Worm (Caenorhabditis elegans) whole organism, early embryonic: ENCODE results near the gene dct-5.

Experiments
- B0310.2 ChIP-seq: sonication (generic microtip); optimal IDR thresholded peaks from 2 replicates; lab custom pipeline; 2016; ENCODE audit warnings: mild to moderate bottlenecking, missing genetic modification characterization, missing compliant biosample characterization
- F13C5.2 ChIP-seq: sonication (generic microtip); optimal IDR thresholded peaks from 2 replicates; lab custom pipeline; 2017; ENCODE audit warnings: mild to moderate bottlenecking, missing genetic modification characterization, inconsistent platforms, missing compliant biosample characterization
- aly-1 ChIP-seq: sonication (generic microtip); optimal IDR thresholded peaks from 2 replicates; lab custom pipeline; 2016; ENCODE audit warnings: missing genetic modification characterization, missing compliant biosample characterization
- ama-1 ChIP-seq: fragments of 150-350 bp; optimal IDR thresholded peaks from 2 replicates; lab custom pipeline; 2014
- ceh-13 ChIP-seq: fragments of 200-800 bp; sonication (Bioruptor generic); optimal IDR thresholded peaks from 2 replicates; lab custom pipeline; 2018; ENCODE audit warnings: mild to moderate bottlenecking, missing genetic modification characterization, missing compliant biosample characterization
- ceh-36 ChIP-seq: sonication (generic microtip); optimal IDR thresholded peaks from 2 replicates; lab custom pipeline; 2016; ENCODE audit warnings: missing genetic modification characterization, inconsistent platforms, missing compliant biosample characterization
- ets-7 ChIP-seq: sonication (generic microtip); optimal IDR thresholded peaks from 2 replicates; lab custom pipeline; 2016; ENCODE audit warnings: missing genotype, missing genetic modification characterization, missing compliant biosample characterization
- flt-1 ChIP-seq: fragments of 200-800 bp; sonication (Bioruptor generic); IDR thresholded peaks from 2 replicates; pipeline ENCODE4 v1.3.6; 2022; ENCODE audit warnings: missing genetic modification characterization, missing compliant biosample characterization
- hmbx-1 ChIP-seq: sonication (generic microtip); optimal IDR thresholded peaks from 2 replicates; lab custom pipeline; 2016; ENCODE audit warnings: mild to moderate bottlenecking, missing genetic modification characterization, missing compliant biosample characterization
- hmg-4 ChIP-seq: fragments of 200-800 bp; sonication (Bioruptor generic); optimal IDR thresholded peaks from 2 replicates; lab custom pipeline; 2018; ENCODE audit warnings: mild to moderate bottlenecking, missing genetic modification characterization, missing compliant biosample characterization
- hnd-1 ChIP-seq: sonication (generic microtip); optimal IDR thresholded peaks from 2 replicates; lab custom pipeline; 2016; ENCODE audit warnings: missing genetic modification characterization, missing compliant biosample characterization
- pes-1 ChIP-seq: fragments of 200-800 bp; sonication (Bioruptor generic); IDR thresholded peaks from 2 replicates; pipeline ENCODE4 v1.3.6; 2022; ENCODE audit warnings: missing genetic modification reagents, missing genetic modification characterization, missing compliant biosample characterization
- scrt-1 ChIP-seq: fragments of 200-800 bp; sonication (Bioruptor generic); IDR thresholded peaks from 2 replicates; pipeline ENCODE4 v1.3.6; 2022; ENCODE audit warnings: missing genetic modification characterization, missing compliant biosample characterization
- sea-1 ChIP-seq: fragments of 200-800 bp; sonication (Bioruptor generic); conservative IDR thresholded peaks from 2 replicates; pipeline ENCODE4 v1.3.6; 2022; ENCODE audit warnings: missing genetic modification characterization, missing compliant biosample characterization
- tbx-11 ChIP-seq: fragments of 200-800 bp; sonication (Bioruptor generic); IDR thresholded peaks from 2 replicates; pipeline ENCODE4 v1.3.6; 2022; ENCODE audit warnings: missing genetic modification characterization, missing compliant biosample characterization
- tra-4 ChIP-seq: sonication (generic microtip); optimal IDR thresholded peaks from 2 replicates; lab custom pipeline; 2017; ENCODE audit warnings: missing genetic modification characterization, missing compliant biosample characterization

dct-5 gene

DNA sequence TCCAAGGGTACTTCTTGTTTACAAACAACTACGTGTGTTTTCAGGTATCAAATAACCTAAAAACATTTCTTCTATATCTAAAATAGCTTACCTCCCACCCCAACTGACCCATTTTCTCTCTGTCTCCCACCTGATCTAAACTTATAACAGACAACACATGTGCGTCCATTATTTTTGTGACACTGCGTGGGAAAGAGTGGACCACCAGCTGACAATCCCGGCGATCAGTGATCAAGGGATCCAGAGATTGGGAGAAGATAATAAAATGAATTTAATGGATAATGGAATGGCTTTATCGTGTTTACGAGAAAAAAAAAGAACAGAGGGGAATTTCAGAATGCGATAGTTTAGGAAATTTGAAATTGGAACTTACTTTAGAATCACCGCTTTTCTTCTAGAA, 12.5 kb upstream of the dct-5 start:
- TF ChIP-seq tra-4 (tag; lab: Kevin White, UChicago), result no peak
- no peak for TF ChIP-seq B0310.2
- no peak for TF ChIP-seq sea-1 (GFP tag; lab: Robert Waterston, UW)
- TF ChIP-seq aly-1, result no peak
- no peak for TF ChIP-seq hmbx-1 (tag; lab: Kevin White, UChicago)
- TF ChIP-seq flt-1 (GFP tag; lab: Robert Waterston, UW), result no peak
- TF ChIP-seq pes-1, result no peak
- no peak for TF ChIP-seq ceh-13 (GFP tag; lab: Kevin White, UChicago)
- no peak for TF ChIP-seq ets-7 (tag; lab: Kevin White, UChicago)

DNA sequence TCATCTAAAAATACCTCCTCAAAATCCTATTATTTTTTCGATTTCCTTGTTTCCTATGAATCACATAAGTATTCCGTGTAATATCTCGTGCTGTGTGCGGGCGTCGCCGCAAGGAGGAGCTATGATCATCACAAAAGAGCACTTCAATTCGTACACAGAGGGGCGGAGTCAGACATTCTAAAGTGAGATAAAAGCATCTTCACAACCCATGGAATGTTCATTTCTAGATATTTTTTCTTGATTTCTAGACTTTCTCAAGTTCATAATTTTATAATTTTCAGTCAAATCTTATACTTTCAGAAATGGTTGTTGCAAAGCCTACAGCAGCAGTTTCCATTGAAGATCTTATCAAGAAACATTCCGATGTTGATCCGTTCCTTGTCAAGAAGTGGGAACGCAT, 10.6 kb upstream of the dct-5 start, which contains the start of gene cex-1:
cex-1 (plus strand) TSS at position 301 of the 400 bp plus-strand sequence.
- no peak for TF ChIP-seq ets-7 (tag; lab: Kevin White, UChicago)
- no peak for TF ChIP-seq pes-1
- TF ChIP-seq sea-1 (GFP tag; lab: Robert Waterston, UW), result no peak
- no peak for TF ChIP-seq ceh-13 (GFP tag; lab: Kevin White, UChicago)
- no peak for TF ChIP-seq hmbx-1 (tag; lab: Kevin White, UChicago)
- no peak for TF ChIP-seq B0310.2

DNA sequence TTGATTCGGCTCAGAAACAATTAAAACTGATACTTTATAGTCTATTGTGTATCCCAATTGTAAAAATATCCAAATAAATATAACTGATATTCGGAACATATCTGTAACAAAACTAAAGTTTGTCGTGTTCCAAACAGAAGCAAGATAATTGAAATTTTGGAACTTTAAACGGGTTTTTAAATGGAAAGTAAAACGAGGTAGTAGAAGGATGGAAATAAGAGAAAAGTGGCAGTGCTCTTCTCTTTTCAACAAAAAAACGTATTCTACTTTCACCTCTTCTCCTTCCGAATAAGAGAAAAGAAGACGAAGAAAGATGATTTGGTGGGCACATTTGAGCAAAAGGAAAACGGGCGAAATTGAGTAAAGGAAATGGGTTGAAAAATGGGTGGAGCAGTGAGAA, 9.8 kb upstream of the dct-5 start, which contains the start of gene nmr-1:
nmr-1 (minus strand) TSS at position 101 of the 400 bp plus-strand sequence.
- TF ChIP-seq ceh-13 (GFP tag; lab: Kevin White, UChicago) (no peak), aly-1 (no peak), hmbx-1 (tag; lab: Kevin White, UChicago) (no peak), ama-1 (lab: Kevin White, UChicago) (no peak), hnd-1 (no peak), F13C5.2 (tag; lab: Kevin White, UChicago) (no peak), sea-1 (GFP tag; lab: Robert Waterston, UW) (no peak), ceh-36 (no peak)

DNA sequence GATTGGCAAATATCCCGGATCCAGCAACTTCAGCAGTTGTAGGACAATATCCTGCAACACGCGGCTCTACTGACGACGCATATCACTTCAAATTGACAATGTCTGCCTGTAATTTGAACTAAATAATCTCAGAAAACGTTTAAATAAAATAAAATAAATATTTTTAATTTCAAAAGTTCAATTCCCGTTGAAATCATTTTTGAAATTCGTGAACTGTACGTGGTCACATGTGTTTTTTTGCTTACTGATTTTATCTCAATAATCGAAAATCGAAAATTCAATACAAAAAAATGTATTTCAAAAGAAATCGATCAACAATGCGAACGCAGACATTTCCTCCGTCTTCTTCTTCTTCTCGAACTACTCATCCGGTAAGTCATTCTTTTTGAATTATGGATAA, 853 bp upstream of the dct-5 start, which contains the start of gene F07F6.1:
F07F6.1 (plus strand) TSS at position 301 of the 400 bp plus-strand sequence.
- TF ChIP-seq hnd-1 (no peak), aly-1 (no peak), pes-1 (no peak), flt-1 (GFP tag; lab: Robert Waterston, UW) (no peak), ceh-36 (no peak), ama-1 (lab: Kevin White, UChicago) (no peak)

DNA sequence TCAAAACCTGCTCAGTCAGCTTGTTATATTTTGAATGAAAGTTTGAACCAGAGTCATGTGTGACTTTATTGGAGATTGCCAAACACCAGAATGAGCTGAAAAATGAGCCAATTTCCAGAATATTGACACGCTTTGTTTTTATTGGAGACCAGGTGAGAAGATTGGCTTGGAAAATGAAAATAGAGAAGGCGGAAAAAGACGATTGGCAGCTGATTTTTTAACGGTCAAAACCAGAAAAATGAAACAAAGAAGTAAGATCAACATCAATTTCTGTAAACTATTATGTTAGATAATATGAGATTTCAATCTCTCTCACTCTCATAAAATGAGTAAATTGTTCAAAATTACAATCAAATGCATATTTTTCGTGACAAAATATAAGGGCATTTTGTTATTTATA, 3.7 kb downstream of the dct-5 start, which contains the start of gene srx-114:
srx-114 (minus strand) TSS at position 101 of the 400 bp plus-strand sequence.
- TF ChIP-seq scrt-1 (GFP tag; lab: Robert Waterston, UW) (no peak), hmg-4 (no peak), ceh-13 (GFP tag; lab: Kevin White, UChicago) (no peak)

DNA sequence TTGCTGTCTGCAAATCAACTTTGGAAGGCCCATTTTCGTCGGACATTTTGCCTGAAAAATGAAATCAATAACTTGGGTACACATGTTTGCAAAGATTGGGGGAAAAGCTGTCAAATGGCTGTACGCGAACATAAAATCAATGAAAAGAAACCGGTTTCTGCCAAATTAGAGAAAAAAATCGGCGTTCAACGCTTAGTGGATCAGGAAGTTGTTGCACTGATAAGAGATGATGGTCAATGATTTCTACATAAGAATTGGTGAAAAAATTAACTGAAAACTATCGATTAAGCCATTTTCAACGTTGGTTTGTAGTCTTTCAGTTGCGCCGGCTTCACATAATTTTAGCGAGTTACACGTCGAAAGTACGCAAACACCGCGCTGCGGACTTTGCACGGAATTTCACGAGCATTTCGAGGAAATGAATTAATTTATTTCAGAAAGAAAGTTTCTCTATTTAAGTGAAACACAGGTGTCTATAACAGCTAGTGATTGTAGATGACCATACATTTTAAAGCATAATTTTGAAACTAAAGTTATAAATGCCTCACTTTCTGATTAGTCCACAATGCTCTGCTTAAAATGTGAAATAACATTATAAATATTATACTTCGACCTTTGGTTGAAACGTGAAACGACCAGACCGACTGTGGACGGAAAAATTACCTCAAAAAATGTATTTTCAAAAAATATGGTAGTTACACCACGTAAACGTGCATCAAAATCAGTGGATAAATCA, 7.0 kb downstream of the dct-5 start, which contains the start of the genes F07F6.4 and F07F6.2:
F07F6.4 (minus strand) TSS at position 51 of the 736 bp plus-strand sequence.
F07F6.2 (plus strand) TSS at position 686 of the 736 bp plus-strand sequence.
- TF ChIP-seq F13C5.2 (tag; lab: Kevin White, UChicago), result peak; percentile 9
- TF ChIP-seq tbx-11 (GFP tag; lab: Robert Waterston, UW), result no peak

DNA sequence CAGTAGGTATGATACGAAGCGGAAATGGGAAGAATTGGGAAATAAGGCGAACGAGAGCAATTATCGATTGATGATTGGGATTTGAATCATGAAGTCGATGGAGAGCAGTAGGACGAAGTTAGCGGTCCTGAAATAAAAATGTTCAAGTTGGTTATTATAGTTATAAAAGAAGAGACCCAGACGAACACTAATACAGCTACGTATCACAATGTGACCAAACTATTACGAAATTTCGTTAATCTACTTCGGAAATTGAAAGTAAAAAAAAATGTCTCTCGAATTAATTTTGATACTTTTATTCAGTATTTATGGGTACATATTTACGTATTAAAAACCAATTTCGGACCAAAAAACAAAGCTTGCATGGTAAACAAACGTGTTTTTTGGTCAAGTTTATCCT, 10.3 kb downstream of the dct-5 start:
- TF ChIP-seq B0310.2 (no peak), ama-1 (lab: Kevin White, UChicago) (no peak), F13C5.2 (tag; lab: Kevin White, UChicago) (no peak), hmbx-1 (tag; lab: Kevin White, UChicago) (no peak), scrt-1 (GFP tag; lab: Robert Waterston, UW) (no peak), flt-1 (GFP tag; lab: Robert Waterston, UW) (no peak), ets-7 (tag; lab: Kevin White, UChicago) (no peak), ceh-13 (GFP tag; lab: Kevin White, UChicago) (no peak), ceh-36 (no peak)

DNA sequence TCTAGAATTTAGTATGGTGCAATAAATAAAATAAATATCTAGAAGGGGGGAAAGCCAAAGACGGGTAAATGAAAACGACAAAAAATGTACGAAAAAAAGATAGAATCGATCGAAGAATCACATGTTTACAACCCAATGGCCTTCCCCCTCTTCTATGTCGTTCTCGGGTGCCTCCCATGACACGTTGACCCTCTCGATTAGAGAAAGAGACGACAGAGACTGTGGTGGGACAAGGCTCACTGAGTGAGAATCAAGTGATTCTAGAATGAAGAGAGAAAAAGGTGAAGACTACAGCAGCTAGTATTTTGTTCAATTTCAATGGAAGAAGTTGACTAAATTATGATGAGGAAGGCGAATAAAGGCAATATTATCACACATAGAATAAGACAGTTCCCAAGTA, 10.7 kb downstream of the dct-5 start:
- no peak for TF ChIP-seq scrt-1 (GFP tag; lab: Robert Waterston, UW)
- TF ChIP-seq sea-1 (GFP tag; lab: Robert Waterston, UW), result no peak
- TF ChIP-seq hmg-4, result peak; percentile 36
- no peak for TF ChIP-seq B0310.2

DNA sequence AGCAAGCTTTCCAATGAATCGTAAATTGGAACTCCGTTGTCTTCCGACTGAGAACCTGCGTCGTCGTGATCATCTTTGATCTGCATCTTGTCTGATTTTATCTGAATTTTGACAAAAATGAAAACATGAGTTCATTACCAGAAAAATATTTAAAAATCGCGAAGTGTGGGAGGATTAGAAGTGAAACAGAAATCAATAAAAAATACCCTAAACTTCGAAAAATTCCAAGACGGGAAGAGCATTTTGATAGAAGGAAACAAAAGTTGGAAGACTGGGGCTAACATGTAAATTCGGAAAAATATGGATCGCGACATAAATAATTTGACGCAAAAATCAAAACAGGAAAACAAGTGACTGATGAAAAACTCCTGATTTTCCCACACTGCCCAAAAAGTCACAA, 11.1 kb downstream of the dct-5 start, which contains the start of gene F07F6.8:
F07F6.8 (minus strand) TSS at position 101 of the 400 bp plus-strand sequence.
- TF ChIP-seq pes-1, result no peak
- no peak for TF ChIP-seq ama-1 (lab: Kevin White, UChicago)
- no peak for TF ChIP-seq B0310.2
- no peak for TF ChIP-seq flt-1 (GFP tag; lab: Robert Waterston, UW)
- TF ChIP-seq scrt-1 (GFP tag; lab: Robert Waterston, UW), result no peak
